Fruit fly (Drosophila melanogaster): Measurements from ENCODE around the gene Or67a.

DNA sequence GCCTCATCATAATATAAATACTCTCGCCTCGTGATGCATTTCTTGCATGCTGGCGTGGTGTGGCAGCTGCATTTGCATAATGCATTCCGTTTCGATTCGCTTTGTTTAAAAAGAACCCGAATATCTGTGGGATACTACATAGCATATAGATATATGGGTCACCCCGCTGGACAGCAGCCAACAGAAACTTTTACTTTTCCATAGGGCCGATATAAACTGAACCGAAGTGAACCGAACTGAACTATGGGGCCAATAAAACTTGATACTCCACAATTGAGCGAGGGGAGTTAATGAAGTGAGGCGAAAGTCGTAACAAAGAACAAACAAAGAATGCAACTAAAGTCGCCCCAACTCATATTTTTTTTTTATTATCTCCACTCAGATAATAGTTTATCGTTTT is 40.3 kb downstream of the Or67a start:
- TF ChIP-seq CG8119 (GFP tag; IDR thresholded peaks at IDR 0.05): no peak
- TF ChIP-seq CG3032 (tag; optimal IDR thresholded peaks at IDR 0.05): no peak
- TF ChIP-seq net (GFP tag; optimal IDR thresholded peaks at IDR 0.05): no peak
- TF ChIP-seq CG6276 (GFP tag; optimal IDR thresholded peaks at IDR 0.05): no peak
- TF ChIP-seq Hr38 (GFP tag; optimal IDR thresholded peaks at IDR 0.05): no peak
- no peak for TF ChIP-seq CG7368 (GFP tag; optimal IDR thresholded peaks at IDR 0.05)
- TF ChIP-seq CG3919 (GFP tag; optimal IDR thresholded peaks at IDR 0.05): no peak
- no peak for TF ChIP-seq CG10669 (GFP tag; optimal IDR thresholded peaks at IDR 0.05)
- TF ChIP-seq Sox102F (GFP tag; optimal IDR thresholded peaks at IDR 0.05): no peak
- TF ChIP-seq esn (GFP tag; optimal IDR thresholded peaks at IDR 0.05): no peak
- TF ChIP-seq Lpt (GFP tag; optimal IDR thresholded peaks at IDR 0.05): no peak
- TF ChIP-seq Eip93F (GFP tag; optimal IDR thresholded peaks at IDR 0.05): no peak
- no peak for TF ChIP-seq Hr4 (GFP tag; optimal IDR thresholded peaks at IDR 0.05)

Measured in whole organism, prepupa.